Fruit fly (Drosophila melanogaster): Measurements from ENCODE around the gene CG1236.

CG1236 gene

DNA sequence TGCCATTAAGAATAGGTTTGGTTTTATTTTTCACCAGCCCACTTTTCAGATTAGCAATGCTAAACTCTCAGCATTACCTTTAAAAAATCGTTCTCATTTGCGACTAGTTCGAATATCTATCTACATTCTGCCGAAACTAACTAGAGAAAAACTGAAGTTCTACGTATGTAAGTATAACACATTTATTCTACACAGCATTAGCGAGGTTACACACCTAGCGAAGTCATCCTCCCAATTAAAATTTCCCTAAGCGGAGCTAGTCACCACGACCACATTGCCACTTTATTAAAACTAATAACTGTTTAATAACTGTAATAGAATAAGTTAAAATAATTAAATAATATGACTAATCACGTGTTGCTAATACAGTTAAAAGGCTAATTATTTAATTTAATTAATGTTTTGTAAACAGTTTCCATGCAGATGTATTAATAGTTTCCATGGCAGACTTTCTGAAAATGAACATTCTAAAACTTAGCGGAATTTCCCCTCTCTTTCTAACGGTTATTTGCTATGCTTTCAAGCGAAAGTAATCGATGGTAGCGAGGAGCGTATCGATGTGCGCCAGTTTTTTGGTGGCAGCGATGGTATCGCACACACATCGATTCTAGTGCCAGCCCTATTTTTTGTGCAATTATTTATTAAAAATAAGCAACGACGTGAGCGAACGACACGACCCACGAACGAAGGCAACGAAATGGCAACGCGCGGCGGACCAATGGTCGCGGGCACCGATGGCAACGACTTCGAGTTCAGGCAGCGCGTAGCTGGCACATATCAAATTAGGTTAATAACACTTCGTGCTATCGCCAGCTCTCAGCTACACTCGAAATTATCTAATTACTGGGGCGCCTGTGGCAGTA is 42.4 kb downstream of the CG1236 start, which contains the start of gene jagn (continued):
- peak; percentile 23 for TF ChIP-seq CG18011 (GFP tag; optimal IDR thresholded peaks at IDR 0.05)
- TF ChIP-seq CG1529 (GFP tag; optimal IDR thresholded peaks at IDR 0.05) = no peak
- peak; percentile 46 for TF ChIP-seq CG8089 (GFP tag; optimal IDR thresholded peaks at IDR 0.05)
- TF ChIP-seq zfh2 (GFP tag; optimal IDR thresholded peaks at IDR 0.05) = peak; percentile 72
- peak; percentile 59 for TF ChIP-seq Side (GFP tag; optimal IDR thresholded peaks at IDR 0.05)
- no peak for TF ChIP-seq corto (GFP tag; optimal IDR thresholded peaks at IDR 0.05)
- peak; percentile 54 for TF ChIP-seq CG11723 (GFP tag; optimal IDR thresholded peaks at IDR 0.05)
- no peak for TF ChIP-seq ftz-f1 (GFP tag; optimal IDR thresholded peaks at IDR 0.05)
- TF ChIP-seq unpg (GFP tag; optimal IDR thresholded peaks at IDR 0.05) = peak; percentile 43
- no peak for TF ChIP-seq gce (GFP tag; IDR thresholded peaks at IDR 0.05)
- peak; percentile 99 for TF ChIP-seq nerfin-2 (GFP tag; IDR thresholded peaks at IDR 0.05; ENCODE audit: partially characterized antibody)
- peak; percentile 42 for TF ChIP-seq Usf (GFP tag; optimal IDR thresholded peaks at IDR 0.05)
- TF ChIP-seq CG13775 (GFP tag; optimal IDR thresholded peaks at IDR 0.05) = peak; percentile 68
- TF ChIP-seq Chrac-16 (GFP tag; optimal IDR thresholded peaks at IDR 0.05) = peak; percentile 44
- TF ChIP-seq seq (GFP tag; IDR thresholded peaks at IDR 0.05) = no peak
- TF ChIP-seq D (optimal IDR thresholded peaks at IDR 0.05) = no peak
- no peak for TF ChIP-seq D (GFP tag; optimal IDR thresholded peaks at IDR 0.05)
- peak; percentile 98 for TF ChIP-seq unc-4 (GFP tag; IDR thresholded peaks at IDR 0.05; ENCODE audit: partially characterized antibody)
- TF ChIP-seq MTF-1 (GFP tag; optimal IDR thresholded peaks at IDR 0.05; ENCODE audit: borderline replicate concordance) = peak; percentile 65
- peak in 1 of 2 experiments; percentile 15 for TF ChIP-seq Eip74EF (GFP tag; optimal IDR thresholded peaks at IDR 0.05)
- no peak for TF ChIP-seq pfk (GFP tag; optimal IDR thresholded peaks at IDR 0.05)
- TF ChIP-seq h (optimal IDR thresholded peaks at IDR 0.05) = no peak
- TF ChIP-seq pnt (GFP tag; optimal IDR thresholded peaks at IDR 0.05) = no peak
- no peak for TF ChIP-seq trh (GFP tag; optimal IDR thresholded peaks at IDR 0.05)
- TF ChIP-seq CG1647 (GFP tag; optimal IDR thresholded peaks at IDR 0.05) = no peak
- peak in 1 of 2 experiments; percentile 86 for TF ChIP-seq insv (GFP tag; optimal IDR thresholded peaks at IDR 0.05)
- peak; percentile 73 for TF ChIP-seq CG8924 (tag; optimal IDR thresholded peaks at IDR 0.05)
- TF ChIP-seq CG12769 (tag; optimal IDR thresholded peaks at IDR 0.05) = no peak
- TF ChIP-seq NC2α (GFP tag; optimal IDR thresholded peaks at IDR 0.05) = no peak
- peak; percentile 41 for TF ChIP-seq CG30020 (tag; optimal IDR thresholded peaks at IDR 0.05)
- TF ChIP-seq CG6272 (GFP tag; IDR thresholded peaks at IDR 0.05) = peak; percentile 79
- no peak for TF ChIP-seq salm (tag; optimal IDR thresholded peaks at IDR 0.05)
- no peak for TF ChIP-seq gem (tag; optimal IDR thresholded peaks at IDR 0.05)
- TF ChIP-seq pb (GFP tag; optimal IDR thresholded peaks at IDR 0.05) = peak; percentile 14
- TF ChIP-seq CG10462 (GFP tag; optimal IDR thresholded peaks at IDR 0.05) = peak; percentile 62
- TF ChIP-seq Trl (optimal IDR thresholded peaks at IDR 0.05) = no peak
- peak; percentile 50 for TF ChIP-seq Trl (GFP tag; optimal IDR thresholded peaks at IDR 0.05)
- no peak for TF ChIP-seq esg (GFP tag; conservative IDR thresholded peaks at IDR 0.05)
- TF ChIP-seq dmrt11E (tag; optimal IDR thresholded peaks at IDR 0.05) = peak; percentile 37
- peak; percentile 100 for TF ChIP-seq knrl (GFP tag; IDR thresholded peaks at IDR 0.05; ENCODE audit: partially characterized antibody)
- peak; percentile 71 for TF ChIP-seq row (GFP tag; IDR thresholded peaks at IDR 0.05)
- peak; percentile 47; the same call in 1 of the 2 replicates for TF ChIP-seq Atf6 (GFP tag; IDR thresholded peaks at IDR 0.05)
- peak; percentile 60 for TF ChIP-seq bab2 (GFP tag; optimal IDR thresholded peaks at IDR 0.05)
- no peak for TF ChIP-seq GATAe (GFP tag; conservative IDR thresholded peaks at IDR 0.05)
- TF ChIP-seq CG6791 (GFP tag; IDR thresholded peaks at IDR 0.05; ENCODE audit: partially characterized antibody) = peak; percentile 100
- TF ChIP-seq eve (GFP tag; optimal IDR thresholded peaks at IDR 0.05) = no peak
- TF ChIP-seq CG3065 (GFP tag; optimal IDR thresholded peaks at IDR 0.05) = no peak
- TF ChIP-seq CG16813 (GFP tag; IDR thresholded peaks at IDR 0.05; ENCODE audit: partially characterized antibody) = peak; percentile 100
- peak; percentile 73 for TF ChIP-seq caup (GFP tag; optimal IDR thresholded peaks at IDR 0.05; ENCODE audit: severe bottlenecking)

All from whole organism, embryonic.